Fruit fly (Drosophila melanogaster): ENCODE measurements around the gene CG7131.

Gene CG7131

dm6 chr3R:18296084-18296483 lies 7.5 kb upstream of the CG7131 start:
- no peak for TF ChIP-seq CTCF (optimal IDR thresholded peaks at IDR 0.05)
- no peak for TF ChIP-seq CG8478 (optimal IDR thresholded peaks at IDR 0.05)

- no peak for TF ChIP-seq CG8478 (optimal IDR thresholded peaks at IDR 0.05)
- no peak for TF ChIP-seq CTCF (optimal IDR thresholded peaks at IDR 0.05)
Observed at dm6 chr3R:18295262-18295944, 6.8 kb upstream of the CG7131 start.

DNA sequence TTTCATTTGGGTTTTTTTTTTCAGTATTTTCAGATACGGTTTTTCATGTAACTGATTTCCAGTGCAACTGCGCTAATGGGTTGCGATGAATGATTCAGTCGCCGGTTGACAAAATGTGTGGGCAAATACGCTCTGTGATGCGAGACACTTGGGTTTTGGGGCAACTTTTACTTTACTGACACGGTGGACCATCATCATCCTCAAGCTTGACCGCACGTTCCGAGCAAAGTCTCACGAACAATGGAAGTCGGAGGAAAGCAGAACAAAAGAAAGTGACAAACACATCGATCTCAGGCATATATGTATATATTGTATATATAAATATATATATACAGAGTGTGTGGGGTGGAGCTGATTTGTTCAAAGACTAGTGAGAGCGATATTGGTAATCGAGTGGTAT lies 5.9 kb upstream of the CG7131 start:
- TF ChIP-seq CG8478 (optimal IDR thresholded peaks at IDR 0.05) = no peak
- TF ChIP-seq CTCF (optimal IDR thresholded peaks at IDR 0.05) = no peak

DNA sequence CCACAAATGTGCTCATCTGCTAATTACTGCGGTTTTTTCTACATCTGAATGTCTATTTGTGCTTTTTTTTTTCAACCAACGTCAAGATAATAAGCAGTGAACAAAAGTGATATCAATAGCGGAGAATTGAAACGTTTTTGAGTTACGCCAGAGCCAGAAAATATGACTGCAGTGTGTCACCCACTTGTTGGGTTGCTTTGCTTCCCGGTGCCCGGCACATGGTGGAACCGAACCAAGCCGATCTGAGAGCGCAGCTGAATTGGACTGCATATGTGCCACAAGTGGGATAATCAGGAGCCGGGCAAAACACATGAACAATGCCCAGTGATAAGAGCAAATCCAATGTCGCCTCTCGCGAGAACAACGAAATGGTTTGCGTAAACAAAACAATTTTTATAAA lies 3.8 kb upstream of the CG7131 start:
- TF ChIP-seq CTCF (optimal IDR thresholded peaks at IDR 0.05) (no peak), CG8478 (optimal IDR thresholded peaks at IDR 0.05) (no peak)

DNA sequence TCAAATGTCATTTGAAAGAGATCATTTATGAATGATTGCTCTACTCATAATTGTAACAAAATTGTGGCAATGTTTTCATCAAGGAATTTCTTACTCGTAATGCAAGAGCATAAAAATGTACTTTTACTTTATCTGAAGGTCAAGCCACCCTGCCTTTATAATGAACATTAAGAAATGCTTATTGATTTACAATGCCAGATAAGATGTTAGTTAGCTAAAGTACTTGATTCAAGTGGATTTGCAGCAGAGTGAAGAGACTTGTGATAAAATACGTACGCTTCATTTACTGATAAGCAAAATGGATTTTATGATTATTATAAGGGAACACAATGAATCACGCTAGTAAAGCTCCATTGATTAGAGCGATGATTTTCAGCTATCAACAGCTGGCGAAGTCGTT lies 3.3 kb upstream of the CG7131 start:
- TF ChIP-seq CG8478 (optimal IDR thresholded peaks at IDR 0.05) (no peak), CTCF (optimal IDR thresholded peaks at IDR 0.05) (no peak)

dm6 chr3R:18283441-18283840 lies 5.1 kb downstream of the CG7131 start, which contains the start of the genes CG14312 and CG8064:
Gene CG14312 (minus strand): TSS chr3R:18283528.
Gene CG8064 (plus strand): TSS chr3R:18283660.
- TF ChIP-seq CTCF (optimal IDR thresholded peaks at IDR 0.05) (peak; percentile 42), CG8478 (optimal IDR thresholded peaks at IDR 0.05) (no peak)

dm6 chr3R:18280866-18281473 lies 7.6 kb downstream of the CG7131 start:
- TF ChIP-seq CTCF (optimal IDR thresholded peaks at IDR 0.05) (no peak), CG8478 (optimal IDR thresholded peaks at IDR 0.05) (no peak)

DNA sequence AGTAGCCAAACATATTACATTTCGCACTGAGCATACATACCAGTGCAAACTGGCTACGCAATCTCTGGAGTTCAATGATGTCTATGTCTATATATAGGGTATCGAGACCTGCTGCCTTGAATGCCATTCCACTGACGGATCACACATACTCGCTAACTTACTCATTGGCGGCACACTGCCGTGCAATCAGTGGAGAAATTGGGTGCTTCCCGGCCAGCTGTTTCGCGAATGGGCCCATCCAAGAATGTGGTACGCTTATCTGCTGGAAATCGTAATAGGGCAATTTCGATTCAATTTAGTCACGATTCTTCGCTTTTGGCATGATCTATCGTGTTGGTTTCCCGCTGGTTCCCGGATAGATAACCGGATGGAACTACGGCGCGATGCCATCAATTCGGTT lies 8.4 kb downstream of the CG7131 start:
- TF ChIP-seq CTCF (optimal IDR thresholded peaks at IDR 0.05) = no peak
- no peak for TF ChIP-seq CG8478 (optimal IDR thresholded peaks at IDR 0.05)

- TF ChIP-seq CG8478 (optimal IDR thresholded peaks at IDR 0.05) (no peak), CTCF (optimal IDR thresholded peaks at IDR 0.05) (no peak)
Observed at dm6 chr3R:18279494-18279893, 9.1 kb downstream of the CG7131 start, which contains the start of gene CG7142. Gene CG7142 (minus strand): TSS chr3R:18279522.

DNA sequence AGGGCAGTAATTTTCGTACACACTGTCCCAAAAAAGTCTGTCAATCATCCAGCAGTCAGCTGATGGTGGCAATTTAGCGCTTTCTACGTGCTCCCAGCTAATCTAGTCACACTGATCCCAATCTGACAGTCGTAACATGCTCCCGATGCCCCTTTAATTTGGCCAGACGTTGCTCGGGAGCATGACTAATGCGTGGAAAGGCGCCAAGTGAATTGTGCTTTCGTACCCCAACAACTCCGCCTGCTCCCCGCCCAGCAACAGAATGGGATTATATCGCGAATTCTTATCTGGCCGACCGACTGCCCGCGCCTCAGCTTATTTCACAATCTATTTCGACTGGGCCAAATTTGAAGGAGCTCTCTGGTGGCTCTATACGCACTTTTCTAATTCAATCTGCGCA lies 11.2 kb downstream of the CG7131 start:
- no peak for TF ChIP-seq CTCF (optimal IDR thresholded peaks at IDR 0.05)
- no peak for TF ChIP-seq CG8478 (optimal IDR thresholded peaks at IDR 0.05)

- TF ChIP-seq CG8478 (optimal IDR thresholded peaks at IDR 0.05) (no peak), CTCF (optimal IDR thresholded peaks at IDR 0.05) (no peak)
Observed at dm6 chr3R:18276688-18277087, 11.9 kb downstream of the CG7131 start.

DNA sequence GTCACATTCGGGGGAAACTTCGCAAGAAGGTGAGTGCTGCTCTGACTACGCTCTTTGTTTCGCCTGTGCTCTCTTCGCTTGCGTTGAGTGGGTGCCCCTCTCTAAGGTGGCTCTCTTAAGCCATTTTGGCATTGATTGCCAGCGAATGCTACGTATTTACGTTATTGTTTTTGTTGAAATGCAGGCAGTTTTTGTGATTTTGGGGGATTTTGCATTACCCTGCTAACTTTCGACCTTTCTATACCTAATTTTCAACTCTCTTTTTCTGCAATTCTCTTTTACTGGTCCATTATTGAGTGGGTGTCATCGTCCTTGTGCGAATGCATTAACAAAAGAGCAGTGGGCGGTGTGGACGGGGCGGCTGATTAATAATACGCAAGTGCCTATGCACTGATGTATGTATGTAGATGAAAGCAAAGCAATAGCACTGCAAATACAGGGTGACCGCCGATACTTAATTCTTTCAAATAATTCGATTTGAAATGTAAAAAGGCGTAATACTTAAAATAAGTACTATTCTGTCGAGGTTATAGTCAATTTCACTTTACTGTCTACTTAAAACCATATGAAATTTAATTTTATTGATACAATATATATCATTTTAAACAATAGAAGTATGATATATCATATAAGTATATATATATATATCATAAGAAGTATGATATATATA lies 13.3 kb downstream of the CG7131 start:
- TF ChIP-seq CTCF (optimal IDR thresholded peaks at IDR 0.05) (no peak), CG8478 (optimal IDR thresholded peaks at IDR 0.05) (no peak)

dm6 chr3R:18274328-18275098 lies 14.1 kb downstream of the CG7131 start, which contains the start of the genes Vps39 and eIF1A:
Gene Vps39 (minus strand): TSS chr3R:18274446.
Gene eIF1A (plus strand): TSS chr3R:18274665.
- TF ChIP-seq CTCF (optimal IDR thresholded peaks at IDR 0.05) (no peak), CG8478 (optimal IDR thresholded peaks at IDR 0.05) (no peak)

- no peak for TF ChIP-seq CTCF (optimal IDR thresholded peaks at IDR 0.05)
- no peak for TF ChIP-seq CG8478 (optimal IDR thresholded peaks at IDR 0.05)
Observed at dm6 chr3R:18269744-18270348, 18.7 kb downstream of the CG7131 start.

DNA sequence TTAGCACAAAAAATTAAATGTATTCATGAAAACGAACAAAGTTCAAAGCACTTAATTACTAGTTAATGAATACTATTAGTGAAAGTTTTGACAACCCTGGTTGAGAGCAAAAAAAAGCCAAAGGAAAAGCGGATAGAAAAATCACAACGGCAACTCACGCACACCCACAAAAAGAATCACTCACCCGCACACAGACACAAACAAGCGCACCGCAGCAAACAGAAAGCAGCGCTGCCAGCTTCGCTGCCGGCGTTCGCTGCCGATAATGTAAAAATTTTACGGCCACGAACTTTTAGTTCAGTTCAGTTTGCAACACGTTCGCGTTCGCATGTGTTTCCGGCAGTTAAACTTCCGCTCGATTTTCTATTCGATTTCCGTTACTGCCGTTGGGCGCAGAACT lies 21.1 kb downstream of the CG7131 start, which contains the start of gene CG18599:
CG18599 (plus strand) TSS at position 301 of the 400 bp plus-strand sequence.
- TF ChIP-seq CG8478 (optimal IDR thresholded peaks at IDR 0.05) = no peak
- no peak for TF ChIP-seq CTCF (optimal IDR thresholded peaks at IDR 0.05)

Measured in S2 (cell line).